Worm (Caenorhabditis elegans): ENCODE data around the gene R53.8.

DNA sequence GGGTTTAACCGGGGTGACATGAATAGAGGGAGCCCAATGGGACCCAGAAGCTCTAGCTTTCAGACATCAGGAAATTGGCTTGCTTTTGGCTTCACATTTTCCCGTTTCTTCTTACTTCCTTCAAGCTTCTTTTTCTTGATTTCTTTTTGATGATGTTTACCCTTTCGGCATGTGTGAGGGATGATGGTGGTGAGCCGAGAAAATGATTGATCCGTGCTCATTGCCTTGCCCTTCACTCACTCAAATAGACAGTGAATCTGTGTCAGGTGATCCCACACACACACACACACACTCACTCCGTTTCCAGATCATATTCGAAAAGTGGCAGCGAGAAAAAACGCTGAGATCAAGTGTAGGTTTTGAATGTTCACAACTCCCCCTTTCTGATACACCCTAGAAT lies 18.2 kb downstream of the R53.8 start:
- TF ChIP-seq ceh-82 (tag; optimal IDR thresholded peaks at IDR 0.05), result no peak
- TF ChIP-seq ceh-28 (tag; optimal IDR thresholded peaks at IDR 0.05), result no peak
- no peak for TF ChIP-seq lin-15B (tag; optimal IDR thresholded peaks at IDR 0.05)
- TF ChIP-seq zip-11 (GFP tag; IDR thresholded peaks at IDR 0.05), result no peak

Data from whole organism, L4 larva.